Worm (Caenorhabditis elegans) whole organism, mixed stage, embryonic: Measurements from ENCODE around the gene T15H9.5.

Source experiments
- nhr-76 ChIP-seq: sonication (generic microtip); optimal IDR thresholded peaks from 2 replicates; lab custom pipeline; 2017; ENCODE audit warnings: missing biosample characterization, missing genetic modification characterization
- sptf-1 ChIP-seq: sonication (generic microtip); optimal IDR thresholded peaks from 2 replicates; lab custom pipeline; 2017; ENCODE audit warnings: mild to moderate bottlenecking, missing genetic modification characterization, moderate library complexity, missing compliant biosample characterization
- unc-62 ChIP-seq: fragments of 150-350 bp; optimal IDR thresholded peaks from 2 replicates; lab custom pipeline; 2014; ENCODE audit warnings: missing biosample characterization, missing genetic modification reagents, missing genetic modification characterization
- ztf-11 ChIP-seq: fragments of 150-350 bp; optimal IDR thresholded peaks from 2 replicates; lab custom pipeline; 2014; ENCODE audit warnings: missing biosample characterization, missing genetic modification characterization

- TF ChIP-seq unc-62, result no peak
- TF ChIP-seq nhr-76 (tag; lab: Kevin White, UChicago), result no peak
- no peak for TF ChIP-seq ztf-11 (tag; lab: Kevin White, UChicago)
- TF ChIP-seq sptf-1 (tag; lab: Kevin White, UChicago), result no peak
Measured at ce11 chrII:9576707-9577106, 34.5 kb downstream of the T15H9.5 start.
